Worm (Caenorhabditis elegans) whole organism, early embryonic: ENCODE measurements around the gene pdha-1.

Experiments
- B0310.2 ChIP-seq: sonication (generic microtip); optimal IDR thresholded peaks from 2 replicates; lab custom pipeline; 2016; ENCODE audit warnings: mild to moderate bottlenecking, missing genetic modification characterization, missing compliant biosample characterization
- F13C5.2 ChIP-seq: sonication (generic microtip); optimal IDR thresholded peaks from 2 replicates; lab custom pipeline; 2017; ENCODE audit warnings: mild to moderate bottlenecking, missing genetic modification characterization, inconsistent platforms, missing compliant biosample characterization
- aly-1 ChIP-seq: sonication (generic microtip); optimal IDR thresholded peaks from 2 replicates; lab custom pipeline; 2016; ENCODE audit warnings: missing genetic modification characterization, missing compliant biosample characterization
- ama-1 ChIP-seq: fragments of 150-350 bp; optimal IDR thresholded peaks from 2 replicates; lab custom pipeline; 2014
- ceh-13 ChIP-seq: fragments of 200-800 bp; sonication (Bioruptor generic); optimal IDR thresholded peaks from 2 replicates; lab custom pipeline; 2018; ENCODE audit warnings: mild to moderate bottlenecking, missing genetic modification characterization, missing compliant biosample characterization
- ceh-36 ChIP-seq: sonication (generic microtip); optimal IDR thresholded peaks from 2 replicates; lab custom pipeline; 2016; ENCODE audit warnings: missing genetic modification characterization, inconsistent platforms, missing compliant biosample characterization
- ets-7 ChIP-seq: sonication (generic microtip); optimal IDR thresholded peaks from 2 replicates; lab custom pipeline; 2016; ENCODE audit warnings: missing genotype, missing genetic modification characterization, missing compliant biosample characterization
- flt-1 ChIP-seq: fragments of 200-800 bp; sonication (Bioruptor generic); IDR thresholded peaks from 2 replicates; pipeline ENCODE4 v1.3.6; 2022; ENCODE audit warnings: missing genetic modification characterization, missing compliant biosample characterization
- hmbx-1 ChIP-seq: sonication (generic microtip); optimal IDR thresholded peaks from 2 replicates; lab custom pipeline; 2016; ENCODE audit warnings: mild to moderate bottlenecking, missing genetic modification characterization, missing compliant biosample characterization
- hmg-4 ChIP-seq: fragments of 200-800 bp; sonication (Bioruptor generic); optimal IDR thresholded peaks from 2 replicates; lab custom pipeline; 2018; ENCODE audit warnings: mild to moderate bottlenecking, missing genetic modification characterization, missing compliant biosample characterization
- hnd-1 ChIP-seq: sonication (generic microtip); optimal IDR thresholded peaks from 2 replicates; lab custom pipeline; 2016; ENCODE audit warnings: missing genetic modification characterization, missing compliant biosample characterization
- pes-1 ChIP-seq: fragments of 200-800 bp; sonication (Bioruptor generic); IDR thresholded peaks from 2 replicates; pipeline ENCODE4 v1.3.6; 2022; ENCODE audit warnings: missing genetic modification reagents, missing genetic modification characterization, missing compliant biosample characterization
- scrt-1 ChIP-seq: fragments of 200-800 bp; sonication (Bioruptor generic); IDR thresholded peaks from 2 replicates; pipeline ENCODE4 v1.3.6; 2022; ENCODE audit warnings: missing genetic modification characterization, missing compliant biosample characterization
- sea-1 ChIP-seq: fragments of 200-800 bp; sonication (Bioruptor generic); conservative IDR thresholded peaks from 2 replicates; pipeline ENCODE4 v1.3.6; 2022; ENCODE audit warnings: missing genetic modification characterization, missing compliant biosample characterization
- tbx-11 ChIP-seq: fragments of 200-800 bp; sonication (Bioruptor generic); IDR thresholded peaks from 2 replicates; pipeline ENCODE4 v1.3.6; 2022; ENCODE audit warnings: missing genetic modification characterization, missing compliant biosample characterization
- tbx-37 ChIP-seq: fragments of 200-800 bp; sonication (Bioruptor generic); conservative IDR thresholded peaks from 2 replicates; pipeline ENCODE4 v1.3.6; 2022; ENCODE audit warnings: missing genetic modification reagents, missing genetic modification characterization, missing compliant biosample characterization
- tra-4 ChIP-seq: sonication (generic microtip); optimal IDR thresholded peaks from 2 replicates; lab custom pipeline; 2017; ENCODE audit warnings: missing genetic modification characterization, missing compliant biosample characterization

The pdha-1 gene

DNA sequence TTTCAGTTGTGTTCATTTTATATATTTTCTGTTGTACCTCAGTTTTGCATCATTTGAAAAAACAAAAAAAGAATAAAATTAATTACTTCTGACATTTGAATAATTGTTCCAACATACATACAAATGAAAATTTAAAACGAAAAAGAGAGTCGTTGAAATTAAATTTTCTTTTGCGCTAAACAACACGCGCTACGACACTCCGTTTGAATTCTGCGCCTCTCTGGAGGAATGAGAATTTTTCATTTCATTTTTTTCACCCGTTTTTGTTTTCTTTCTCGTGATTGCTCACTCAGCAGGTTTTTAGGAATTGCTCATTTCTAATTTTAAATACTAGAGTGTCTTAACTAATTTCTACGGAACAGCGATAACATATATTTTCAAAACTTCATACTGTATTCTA, 24.4 kb upstream of the pdha-1 start:
- TF ChIP-seq ceh-13 (GFP tag; lab: Kevin White, UChicago): no peak
- TF ChIP-seq hmbx-1 (tag; lab: Kevin White, UChicago): no peak
- no peak for TF ChIP-seq F13C5.2 (tag; lab: Kevin White, UChicago)
- TF ChIP-seq B0310.2: no peak
- no peak for TF ChIP-seq scrt-1 (GFP tag; lab: Robert Waterston, UW)
- no peak for TF ChIP-seq tbx-11 (GFP tag; lab: Robert Waterston, UW)
- TF ChIP-seq ceh-36 (tag; lab: Kevin White, UChicago): no peak
- TF ChIP-seq hnd-1 (tag; lab: Kevin White, UChicago): no peak
- no peak for TF ChIP-seq tbx-37 (GFP tag; lab: Robert Waterston, UW)
- TF ChIP-seq pes-1: no peak

DNA sequence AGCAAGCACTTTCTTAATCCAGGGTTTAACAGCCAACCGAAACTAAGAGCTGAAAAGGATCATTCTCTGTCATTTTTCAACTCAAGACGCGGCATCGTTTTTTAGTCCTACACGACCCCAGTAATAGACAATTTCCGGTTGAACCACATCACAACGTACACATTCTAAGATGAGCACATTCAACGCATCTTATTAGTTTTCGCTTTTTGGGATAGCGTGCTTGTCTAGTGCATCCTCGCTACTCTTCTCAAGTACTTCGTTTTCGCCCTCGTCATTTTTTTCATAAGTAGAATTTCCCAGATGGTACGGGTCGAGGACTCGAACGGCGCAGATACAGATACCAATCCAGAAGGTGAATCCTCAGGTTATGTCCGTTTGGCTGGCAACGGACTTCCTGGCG, 23.8 kb upstream of the pdha-1 start, which contains the start of gene T05H10.1:
T05H10.1 (plus strand) TSS at position 301 of the 400 bp plus-strand sequence.
- TF ChIP-seq tra-4: no peak
- no peak for TF ChIP-seq hnd-1 (tag; lab: Kevin White, UChicago)
- TF ChIP-seq sea-1 (GFP tag; lab: Robert Waterston, UW): no peak
- no peak for TF ChIP-seq ama-1 (lab: Kevin White, UChicago)
- TF ChIP-seq flt-1 (GFP tag; lab: Robert Waterston, UW): no peak
- no peak for TF ChIP-seq hmg-4
- TF ChIP-seq ets-7: no peak
- TF ChIP-seq aly-1 (tag; lab: Kevin White, UChicago): no peak
- TF ChIP-seq F13C5.2 (tag; lab: Kevin White, UChicago): no peak
- no peak for TF ChIP-seq tbx-11 (GFP tag; lab: Robert Waterston, UW)
- no peak for TF ChIP-seq pes-1
- TF ChIP-seq ceh-36 (tag; lab: Kevin White, UChicago): no peak
- TF ChIP-seq tbx-37 (GFP tag; lab: Robert Waterston, UW): no peak
- TF ChIP-seq B0310.2: no peak

DNA sequence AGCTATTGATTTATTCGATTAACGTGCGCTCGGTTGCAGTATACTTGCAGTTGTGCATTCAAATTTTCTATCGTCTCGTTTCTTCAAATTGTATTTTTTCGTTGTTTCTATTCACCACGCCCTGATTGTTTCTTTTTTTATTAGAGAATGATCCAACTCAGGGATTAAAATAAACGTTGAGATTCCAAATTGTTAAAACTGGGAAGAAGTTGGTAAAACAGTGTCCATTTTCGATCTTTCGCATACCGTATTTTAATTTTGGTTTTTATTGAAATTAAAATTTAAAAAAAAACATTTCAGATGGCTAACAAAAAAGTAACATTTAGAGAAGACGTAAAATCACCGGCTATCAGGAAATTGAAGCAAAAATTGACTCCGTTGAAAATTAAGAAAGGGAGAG, 18.8 kb upstream of the pdha-1 start, which contains the start of gene apn-1:
apn-1 (plus strand) TSS at position 301 of the 400 bp plus-strand sequence.
- TF ChIP-seq aly-1 (tag; lab: Kevin White, UChicago) (no peak), scrt-1 (GFP tag; lab: Robert Waterston, UW) (no peak)

DNA sequence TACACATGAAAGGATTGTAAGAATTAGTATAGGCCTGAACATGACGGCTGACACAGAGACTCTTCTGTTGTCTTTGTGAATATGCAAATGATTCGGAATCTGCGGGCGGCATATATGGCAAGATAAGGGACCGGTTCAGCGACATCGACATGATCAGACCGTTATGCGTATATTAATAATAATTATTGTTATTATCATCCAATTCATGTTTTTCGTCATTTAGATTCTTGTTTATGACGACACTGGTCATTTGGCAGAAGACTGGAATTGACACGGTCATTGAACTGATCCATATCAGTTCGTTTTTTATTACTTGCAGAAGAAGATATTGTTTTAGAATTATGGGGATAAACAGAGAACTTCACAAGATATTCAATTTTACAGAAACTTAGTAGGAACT, 15.6 kb upstream of the pdha-1 start, which contains the start of gene mtre-1:
mtre-1 (minus strand) TSS at position 101 of the 400 bp plus-strand sequence.
- no peak for TF ChIP-seq F13C5.2 (tag; lab: Kevin White, UChicago)
- no peak for TF ChIP-seq ceh-36 (tag; lab: Kevin White, UChicago)
- no peak for TF ChIP-seq B0310.2
- no peak for TF ChIP-seq ceh-13 (GFP tag; lab: Kevin White, UChicago)
- TF ChIP-seq tra-4: no peak
- TF ChIP-seq scrt-1 (GFP tag; lab: Robert Waterston, UW): no peak
- TF ChIP-seq hmbx-1 (tag; lab: Kevin White, UChicago): no peak
- TF ChIP-seq tbx-11 (GFP tag; lab: Robert Waterston, UW): no peak
- no peak for TF ChIP-seq hmg-4
- TF ChIP-seq tbx-37 (GFP tag; lab: Robert Waterston, UW): no peak
- TF ChIP-seq ets-7: no peak
- no peak for TF ChIP-seq aly-1 (tag; lab: Kevin White, UChicago)
- TF ChIP-seq hnd-1 (tag; lab: Kevin White, UChicago): no peak
- TF ChIP-seq flt-1 (GFP tag; lab: Robert Waterston, UW): no peak
- no peak for TF ChIP-seq pes-1
- TF ChIP-seq ama-1 (lab: Kevin White, UChicago): no peak
- TF ChIP-seq sea-1 (GFP tag; lab: Robert Waterston, UW): no peak

DNA sequence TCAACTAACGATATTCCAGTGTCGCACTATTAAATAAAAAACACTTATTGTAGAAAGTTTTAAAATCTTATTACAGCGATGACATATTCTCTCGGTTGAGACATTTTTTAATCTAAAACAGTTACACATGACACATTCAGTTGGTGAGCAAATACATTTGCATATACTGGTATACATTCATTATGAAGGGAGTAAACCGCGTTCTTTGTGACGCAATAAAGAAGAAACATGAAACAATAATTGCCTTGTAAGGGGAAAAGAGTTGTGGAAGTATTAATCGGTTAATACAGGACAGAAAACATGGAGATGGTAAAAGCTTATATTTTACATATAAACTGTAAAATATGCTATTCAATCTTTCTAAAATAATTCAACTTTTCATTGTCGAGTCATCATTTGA, 14.8 kb upstream of the pdha-1 start:
- TF ChIP-seq tra-4 (no peak), ama-1 (lab: Kevin White, UChicago) (no peak), aly-1 (tag; lab: Kevin White, UChicago) (no peak)

DNA sequence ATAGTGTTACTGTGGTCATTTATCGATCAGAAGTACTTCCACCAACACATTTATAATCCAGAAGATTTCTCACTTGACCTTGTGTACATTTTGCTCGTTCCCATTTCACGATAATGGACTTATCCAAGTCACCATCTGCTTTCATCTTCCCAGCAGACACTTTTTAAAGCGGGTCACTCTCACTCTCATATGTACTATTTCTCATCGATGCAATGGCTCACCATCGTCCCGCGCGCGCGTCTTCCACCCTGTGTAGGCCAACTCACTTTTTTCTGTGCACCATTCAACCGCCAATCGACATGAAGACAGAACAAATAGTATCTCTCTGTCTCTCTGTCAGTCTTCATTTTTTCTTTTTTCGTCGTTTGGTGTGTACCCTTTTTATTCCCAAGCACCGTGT, 13.9 kb upstream of the pdha-1 start:
- TF ChIP-seq tbx-37 (GFP tag; lab: Robert Waterston, UW) (no peak), aly-1 (tag; lab: Kevin White, UChicago) (no peak), hnd-1 (tag; lab: Kevin White, UChicago) (no peak), ama-1 (lab: Kevin White, UChicago) (no peak), pes-1 (no peak), flt-1 (GFP tag; lab: Robert Waterston, UW) (no peak), tbx-11 (GFP tag; lab: Robert Waterston, UW) (no peak), hmg-4 (no peak), tra-4 (no peak), F13C5.2 (tag; lab: Kevin White, UChicago) (no peak), ets-7 (no peak)

DNA sequence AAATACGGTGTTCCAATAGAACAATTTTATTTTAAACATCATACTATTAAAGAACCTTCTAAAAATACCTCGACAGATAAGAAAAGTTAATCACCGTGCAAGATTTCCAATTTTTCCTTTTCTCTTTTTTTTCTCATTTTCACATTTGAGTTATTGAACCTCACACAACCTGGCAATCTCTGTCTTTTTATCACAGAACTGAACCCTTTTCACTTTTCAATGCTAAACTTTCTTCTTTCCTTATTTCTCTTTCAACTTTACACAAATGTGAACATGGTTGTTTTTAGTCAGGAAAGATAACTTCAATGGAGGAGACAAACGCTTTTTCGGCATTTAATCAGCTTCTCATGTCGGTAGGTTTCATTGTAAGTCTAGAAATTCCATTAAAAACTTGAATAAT, 13.2 kb upstream of the pdha-1 start, which contains the start of gene T05H10.4:
T05H10.4 (plus strand) TSS at position 301 of the 400 bp plus-strand sequence.
- no peak for TF ChIP-seq aly-1 (tag; lab: Kevin White, UChicago)
- no peak for TF ChIP-seq ceh-13 (GFP tag; lab: Kevin White, UChicago)

DNA sequence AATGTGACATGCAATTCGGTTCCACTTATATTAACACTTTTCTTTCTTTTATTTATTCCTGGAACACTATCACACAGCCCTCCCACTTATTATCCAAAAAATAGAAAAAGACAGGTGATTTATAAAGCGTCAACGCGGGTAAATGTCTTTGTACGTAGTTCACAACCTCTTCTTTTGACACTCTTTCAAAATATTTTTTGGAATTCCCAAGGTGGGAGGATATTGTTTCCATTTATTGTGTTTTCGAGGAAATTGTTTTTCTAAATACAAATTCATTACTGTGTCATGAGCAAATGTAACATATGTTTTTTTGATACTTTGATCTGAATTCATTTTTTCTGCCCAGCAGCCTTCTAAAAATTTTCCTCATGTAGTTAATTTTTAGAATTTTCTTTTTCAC, 8.2 kb upstream of the pdha-1 start:
- TF ChIP-seq F13C5.2 (tag; lab: Kevin White, UChicago): no peak
- TF ChIP-seq scrt-1 (GFP tag; lab: Robert Waterston, UW): no peak
- no peak for TF ChIP-seq aly-1 (tag; lab: Kevin White, UChicago)
- no peak for TF ChIP-seq pes-1
- no peak for TF ChIP-seq hmbx-1 (tag; lab: Kevin White, UChicago)
- no peak for TF ChIP-seq B0310.2
- TF ChIP-seq tbx-37 (GFP tag; lab: Robert Waterston, UW): no peak
- TF ChIP-seq ceh-13 (GFP tag; lab: Kevin White, UChicago): no peak
- TF ChIP-seq ceh-36 (tag; lab: Kevin White, UChicago): no peak
- TF ChIP-seq sea-1 (GFP tag; lab: Robert Waterston, UW): no peak
- no peak for TF ChIP-seq ets-7
- TF ChIP-seq tra-4: no peak
- TF ChIP-seq hnd-1 (tag; lab: Kevin White, UChicago): no peak
- TF ChIP-seq ama-1 (lab: Kevin White, UChicago): no peak
- no peak for TF ChIP-seq hmg-4
